Fruit fly (Drosophila melanogaster): ENCODE measurements around the gene CG44004.

The CG44004 gene

dm6 chr3L:18093875-18094274, 20.2 kb upstream of the CG44004 start:
- no peak for TF ChIP-seq pan (optimal IDR thresholded peaks at IDR 0.05)

dm6 chr3L:18088027-18088426, 14.4 kb upstream of the CG44004 start:
- no peak for TF ChIP-seq pan (optimal IDR thresholded peaks at IDR 0.05)
- no peak for TF ChIP-seq usp (GFP tag; optimal IDR thresholded peaks at IDR 0.05)
- TF ChIP-seq CG8478 (optimal IDR thresholded peaks at IDR 0.05): no peak
- no peak for TF ChIP-seq psq (optimal IDR thresholded peaks at IDR 0.05)
- TF ChIP-seq EcR (GFP tag; optimal IDR thresholded peaks at IDR 0.05): no peak
- no peak for TF ChIP-seq Dll (optimal IDR thresholded peaks at IDR 0.05)

dm6 chr3L:18086754-18087685, 13.4 kb upstream of the CG44004 start, which contains the start of gene CG34253:
Gene CG34253 (minus strand): TSS chr3L:18087320.
- TF ChIP-seq pan (optimal IDR thresholded peaks at IDR 0.05): no peak
- no peak for TF ChIP-seq usp (GFP tag; optimal IDR thresholded peaks at IDR 0.05)
- no peak for TF ChIP-seq CG8478 (optimal IDR thresholded peaks at IDR 0.05)
- TF ChIP-seq EcR (GFP tag; optimal IDR thresholded peaks at IDR 0.05): no peak
- TF ChIP-seq psq (optimal IDR thresholded peaks at IDR 0.05): no peak

- no peak for TF ChIP-seq psq (optimal IDR thresholded peaks at IDR 0.05)
- TF ChIP-seq usp (GFP tag; optimal IDR thresholded peaks at IDR 0.05): no peak
- no peak for TF ChIP-seq Dll (optimal IDR thresholded peaks at IDR 0.05)
- TF ChIP-seq pan (optimal IDR thresholded peaks at IDR 0.05): no peak
Measured at dm6 chr3L:18083994-18084393, 10.3 kb upstream of the CG44004 start.

- no peak for TF ChIP-seq Dll (optimal IDR thresholded peaks at IDR 0.05)
- TF ChIP-seq EcR (GFP tag; optimal IDR thresholded peaks at IDR 0.05): no peak
- no peak for TF ChIP-seq usp (GFP tag; optimal IDR thresholded peaks at IDR 0.05)
- no peak for TF ChIP-seq pan (optimal IDR thresholded peaks at IDR 0.05)
- no peak for TF ChIP-seq psq (optimal IDR thresholded peaks at IDR 0.05)
- TF ChIP-seq CG8478 (optimal IDR thresholded peaks at IDR 0.05): no peak
Measured at dm6 chr3L:18083402-18083801, 9.7 kb upstream of the CG44004 start.

dm6 chr3L:18081957-18082356, 8.3 kb upstream of the CG44004 start:
- TF ChIP-seq usp (GFP tag; optimal IDR thresholded peaks at IDR 0.05): no peak
- TF ChIP-seq EcR (GFP tag; optimal IDR thresholded peaks at IDR 0.05): peak in 1 of 2 experiments; percentile 98

dm6 chr3L:18081494-18081893, 7.8 kb upstream of the CG44004 start:
- TF ChIP-seq psq (optimal IDR thresholded peaks at IDR 0.05) (no peak), usp (GFP tag; optimal IDR thresholded peaks at IDR 0.05) (no peak), Dll (optimal IDR thresholded peaks at IDR 0.05) (no peak), pan (optimal IDR thresholded peaks at IDR 0.05) (no peak), EcR (GFP tag; optimal IDR thresholded peaks at IDR 0.05) (no peak), CG8478 (optimal IDR thresholded peaks at IDR 0.05) (no peak)

dm6 chr3L:18079610-18080497, 6.2 kb upstream of the CG44004 start:
- TF ChIP-seq psq (optimal IDR thresholded peaks at IDR 0.05) (no peak), EcR (GFP tag; optimal IDR thresholded peaks at IDR 0.05) (peak in 1 of 2 experiments; percentile 92)

dm6 chr3L:18079123-18079522, 5.5 kb upstream of the CG44004 start:
- TF ChIP-seq Dll (optimal IDR thresholded peaks at IDR 0.05): no peak
- peak; percentile 7 to 99 for TF ChIP-seq EcR (GFP tag; optimal IDR thresholded peaks at IDR 0.05)

dm6 chr3L:18078614-18079013, 5.0 kb upstream of the CG44004 start:
- TF ChIP-seq CG8478 (optimal IDR thresholded peaks at IDR 0.05) (no peak), psq (optimal IDR thresholded peaks at IDR 0.05) (no peak), pan (optimal IDR thresholded peaks at IDR 0.05) (no peak), EcR (GFP tag; optimal IDR thresholded peaks at IDR 0.05) (no peak), Dll (optimal IDR thresholded peaks at IDR 0.05) (no peak), usp (GFP tag; optimal IDR thresholded peaks at IDR 0.05) (no peak)

- no peak for TF ChIP-seq pan (optimal IDR thresholded peaks at IDR 0.05)
- TF ChIP-seq psq (optimal IDR thresholded peaks at IDR 0.05): no peak
- no peak for TF ChIP-seq Dll (optimal IDR thresholded peaks at IDR 0.05)
- peak; percentile 47 to 99 for TF ChIP-seq EcR (GFP tag; optimal IDR thresholded peaks at IDR 0.05)
Measured at dm6 chr3L:18077649-18078417, 4.2 kb upstream of the CG44004 start.

dm6 chr3L:18076649-18077048, 3.0 kb upstream of the CG44004 start:
- TF ChIP-seq psq (optimal IDR thresholded peaks at IDR 0.05): no peak
- no peak for TF ChIP-seq pan (optimal IDR thresholded peaks at IDR 0.05)
- peak in 1 of 2 experiments; percentile 82 for TF ChIP-seq EcR (GFP tag; optimal IDR thresholded peaks at IDR 0.05)

All from whole organism.